Fruit fly (Drosophila melanogaster) whole organism, prepupa: ENCODE data around the gene fd96Ca.

Source experiments
- CG3919 ChIP-seq: fragments of 200-800 bp; sonication (Bioruptor generic); optimal IDR thresholded peaks from 3 replicates; lab custom pipeline; 2016; ENCODE audit warnings: missing biosample characterization, missing genetic modification characterization
- CG8319 ChIP-seq: fragments of 200-800 bp; sonication (Bioruptor generic); optimal IDR thresholded peaks from 3 replicates; lab custom pipeline; 2016; ENCODE audit warnings: missing biosample characterization, missing genetic modification characterization
- CG8632 ChIP-seq: fragments of 200-800 bp; sonication (Bioruptor generic); optimal IDR thresholded peaks from 3 replicates; lab custom pipeline; 2016; ENCODE audit warnings: missing biosample characterization, missing genetic modification characterization
- Hr38 ChIP-seq: sonication (Bioruptor generic); optimal IDR thresholded peaks from 2 replicates; lab custom pipeline; 2016; ENCODE audit warnings: missing biosample characterization, missing genetic modification characterization
- Lpt ChIP-seq: fragments of 200-800 bp; sonication (Bioruptor generic); optimal IDR thresholded peaks from 3 replicates; lab custom pipeline; 2016; ENCODE audit warnings: missing biosample characterization, missing genetic modification characterization
- Sox102F ChIP-seq: fragments of 200-800 bp; sonication (Bioruptor generic); optimal IDR thresholded peaks from 2 replicates; lab custom pipeline; 2016; ENCODE audit warnings: missing biosample characterization, mild to moderate bottlenecking, missing genetic modification characterization

- TF ChIP-seq CG8319, result no peak
- TF ChIP-seq CG3919, result no peak
- no peak for TF ChIP-seq Sox102F (GFP tag; lab: Kevin White, UChicago)
- no peak for TF ChIP-seq Hr38
- no peak for TF ChIP-seq CG8632 (GFP tag; lab: Kevin White, UChicago)
- TF ChIP-seq Lpt (GFP tag; lab: Kevin White, UChicago), result no peak
Measured at dm6 chr3R:25066856-25067255, 15.6 kb upstream of the fd96Ca start.
